Fruit fly (Drosophila melanogaster) whole organism, embryonic: ENCODE results near the gene CG6749.

ENCODE experiments used
- ATbp ChIP-seq: fragments of 200-800 bp; sonication (Bioruptor generic); optimal IDR thresholded peaks from 2 replicates; lab custom pipeline; 2017; ENCODE audit warnings: missing biosample characterization, mild to moderate bottlenecking, missing genetic modification characterization, missing genetic modification reagents
- CG8388 ChIP-seq: fragments of 200-800 bp; sonication (Bioruptor generic); optimal IDR thresholded peaks from 2 replicates; lab custom pipeline; 2019; ENCODE audit warnings: missing biosample characterization, mild to moderate bottlenecking, missing genetic modification characterization, moderate library complexity
- Chrac-16 ChIP-seq: fragments of 200-800 bp; sonication (Bioruptor generic); optimal IDR thresholded peaks from 3 replicates; lab custom pipeline; 2016; ENCODE audit warnings: missing biosample characterization, missing genetic modification characterization
- peb ChIP-seq: fragments of 200-800 bp; sonication (Bioruptor generic); IDR thresholded peaks from 2 replicates; pipeline ENCODE4 v1.3.6; 2022; ENCODE audit warnings: missing biosample characterization, missing genetic modification characterization

dm6 chr3L:9768385-9768784 is 34.8 kb upstream of the CG6749 start:
- TF ChIP-seq peb (no peak), CG8388 (GFP tag; lab: Kevin White, UChicago) (no peak), Chrac-16 (GFP tag; lab: Kevin White, UChicago) (no peak), ATbp (no peak)
